Fruit fly (Drosophila melanogaster) Kc167 (cell line): ENCODE data around the gene ERp44.

Experiments
- Myc ChIP-seq: fragments of >200 bp; optimal IDR thresholded peaks from 2 replicates; lab custom pipeline; 2017; ENCODE audit warnings: missing external identifiers
- Sin3A ChIP-seq: fragments of >200 bp; optimal IDR thresholded peaks from 2 replicates; lab custom pipeline; 2018; ENCODE audit warnings: missing external identifiers
- h ChIP-seq: fragments of >200 bp; optimal IDR thresholded peaks from 3 replicates; lab custom pipeline; 2018; ENCODE audit warnings: missing external identifiers
- psq ChIP-seq: fragments of >200 bp; optimal IDR thresholded peaks from 2 replicates; lab custom pipeline; 2017; ENCODE audit warnings: missing external identifiers
- ttk ChIP-seq: sonication (Bioruptor generic); optimal IDR thresholded peaks from 2 replicates; lab custom pipeline; 2017; ENCODE audit warnings: missing external identifiers

- no peak for TF ChIP-seq Sin3A (lab: Kevin White, UChicago)
- TF ChIP-seq ttk (lab: Kevin White, UChicago), result no peak
- no peak for TF ChIP-seq h
- TF ChIP-seq Myc (lab: Kevin White, UChicago), result no peak
- no peak for TF ChIP-seq psq (lab: Kevin White, UChicago)
Measured at dm6 chrX:16319558-16319924, 22.0 kb upstream of the ERp44 start.
